Worm (Caenorhabditis elegans) whole organism, young adult: Measurements from ENCODE around the gene qdpr-1.

Experiments used
- B0019.2 ChIP-seq: fragments of 200-800 bp; sonication (Bioruptor generic); conservative IDR thresholded peaks from 2 replicates; pipeline ENCODE4 v1.3.6; 2022; ENCODE audit warnings: missing genetic modification reagents, missing genetic modification characterization, missing compliant biosample characterization
- B0035.1 ChIP-seq: sonication (generic microtip); optimal IDR thresholded peaks from 2 replicates; lab custom pipeline; 2016; ENCODE audit warnings: missing genetic modification characterization, mild to moderate bottlenecking, missing compliant biosample characterization, missing genotype, missing genetic modification reagents
- B0336.3 ChIP-seq: fragments of 200-800 bp; sonication (Bioruptor generic); IDR thresholded peaks from 2 replicates; pipeline ENCODE4 v1.3.6; 2022; ENCODE audit warnings: missing genetic modification characterization, missing compliant biosample characterization
- D2030.7 ChIP-seq: fragments of 200-800 bp; sonication (Bioruptor generic); IDR thresholded peaks from 2 replicates; pipeline ENCODE4 v1.3.6; 2022; ENCODE audit warnings: missing genetic modification reagents, missing genetic modification characterization, missing compliant biosample characterization
- F10E7.11 ChIP-seq: sonication (generic microtip); optimal IDR thresholded peaks from 2 replicates; lab custom pipeline; 2017; ENCODE audit warnings: mild to moderate bottlenecking, missing genetic modification characterization, moderate library complexity, missing compliant biosample characterization
- K11D2.4 ChIP-seq: fragments of 200-800 bp; sonication (Bioruptor generic); IDR thresholded peaks from 2 replicates; pipeline ENCODE4 v1.3.6; 2022; ENCODE audit warnings: missing genetic modification reagents, missing genetic modification characterization, missing compliant biosample characterization
- T26A5.8 ChIP-seq: sonication (generic microtip); optimal IDR thresholded peaks from 2 replicates; lab custom pipeline; 2016; ENCODE audit warnings: missing genetic modification characterization, missing compliant biosample characterization
- Y53G8AR.9 ChIP-seq: fragments of 200-800 bp; sonication (Bioruptor generic); conservative IDR thresholded peaks from 2 replicates; pipeline ENCODE4 v1.3.6; 2022; ENCODE audit warnings: missing genetic modification reagents, missing genetic modification characterization, missing compliant biosample characterization
- akir-1 ChIP-seq: fragments of 200-800 bp; sonication (Bioruptor generic); optimal IDR thresholded peaks from 2 replicates; lab custom pipeline; 2018; ENCODE audit warnings: mild to moderate bottlenecking, missing genetic modification characterization, moderate library complexity, missing compliant biosample characterization
- aptf-2 ChIP-seq: fragments of 200-800 bp; sonication (Bioruptor generic); conservative IDR thresholded peaks from 2 replicates; pipeline ENCODE4 v1.3.6; 2022; ENCODE audit warnings: missing genetic modification reagents, missing genetic modification characterization, missing compliant biosample characterization
- attf-5 ChIP-seq: fragments of 200-800 bp; sonication (Bioruptor generic); optimal IDR thresholded peaks from 2 replicates; lab custom pipeline; 2018; ENCODE audit warnings: mild to moderate bottlenecking, missing genetic modification characterization, missing compliant biosample characterization
- attf-6 ChIP-seq: fragments of 200-800 bp; sonication (Bioruptor generic); IDR thresholded peaks from 2 replicates; pipeline ENCODE4 v1.3.6; 2022; ENCODE audit warnings: missing genetic modification reagents, missing genetic modification characterization, missing compliant biosample characterization
- bed-1 ChIP-seq: fragments of 200-800 bp; sonication (Bioruptor generic); IDR thresholded peaks from 2 replicates; pipeline ENCODE4 v1.3.6; 2022; ENCODE audit warnings: missing genetic modification reagents, missing genetic modification characterization, missing compliant biosample characterization
- cebp-1 ChIP-seq, 2 experiments: fragments of 200-800 bp in 1 of 2; sonication (Bioruptor generic) in 1 of 2; sonication (generic microtip) in 1 of 2; IDR thresholded peaks in 1 of 2; optimal IDR thresholded peaks in 1 of 2; 2 replicates each; pipeline versions ENCODE4 v1.3.6 to Lab custom; 2017 to 2022; ENCODE audit warnings: missing compliant biosample characterization in 2 of 2, missing genetic modification characterization in 2 of 2, mild to moderate bottlenecking in 1 of 2, missing genetic modification reagents in 1 of 2, moderate library complexity in 1 of 2
- ceh-100 ChIP-seq: fragments of 200-800 bp; sonication (Bioruptor generic); IDR thresholded peaks from 2 replicates; pipeline ENCODE4 v1.3.6; 2022; ENCODE audit warnings: missing genetic modification reagents, missing genetic modification characterization, missing compliant biosample characterization
- ceh-27 ChIP-seq: fragments of 200-800 bp; sonication (Bioruptor generic); optimal IDR thresholded peaks from 2 replicates; lab custom pipeline; 2018; ENCODE audit warnings: mild to moderate bottlenecking, missing genetic modification characterization, moderate library complexity, missing compliant biosample characterization
- die-1 ChIP-seq: sonication (generic microtip); optimal IDR thresholded peaks from 2 replicates; lab custom pipeline; 2016; ENCODE audit warnings: missing genotype, mild to moderate bottlenecking, missing genetic modification characterization, missing compliant biosample characterization
- dox-1 ChIP-seq: fragments of 200-800 bp; sonication (Bioruptor generic); IDR thresholded peaks from 2 replicates; pipeline ENCODE4 v1.3.6; 2022; ENCODE audit warnings: missing genetic modification reagents, missing genetic modification characterization, missing compliant biosample characterization
- efl-1 ChIP-seq: fragments of 150-350 bp; optimal IDR thresholded peaks from 2 replicates; lab custom pipeline; 2014; ENCODE audit warnings: missing biosample characterization, missing genetic modification reagents, missing genetic modification characterization
- gei-17 ChIP-seq: fragments of 200-800 bp; sonication (Bioruptor generic); optimal IDR thresholded peaks from 2 replicates; lab custom pipeline; 2018; ENCODE audit warnings: mild to moderate bottlenecking, missing genetic modification characterization, missing compliant biosample characterization
- him-1 ChIP-seq: sonication (generic microtip); optimal IDR thresholded peaks from 2 replicates; lab custom pipeline; 2016; ENCODE audit warnings: missing genotype, missing genetic modification reagents, missing genetic modification characterization, missing compliant biosample characterization
- hrde-1 ChIP-seq: sonication (generic microtip); optimal IDR thresholded peaks from 2 replicates; lab custom pipeline; 2016; ENCODE audit warnings: missing genetic modification characterization, mild to moderate bottlenecking, missing compliant biosample characterization, moderate library complexity, missing genotype, missing genetic modification reagents, borderline replicate concordance
- hsf-1 ChIP-seq: fragments of 200-800 bp; sonication (Bioruptor generic); IDR thresholded peaks from 2 replicates; pipeline ENCODE4 v1.3.6; 2022; ENCODE audit warnings: missing genetic modification reagents, missing genetic modification characterization, missing compliant biosample characterization
- lag-1 ChIP-seq: fragments of 200-800 bp; sonication (Bioruptor generic); IDR thresholded peaks from 2 replicates; pipeline ENCODE4 v1.3.6; 2022; ENCODE audit warnings: missing genetic modification reagents, missing genetic modification characterization, missing compliant biosample characterization
- lin-35 ChIP-seq, 3 experiments: fragments of 150-350 bp in 2 of 3; sonication (generic microtip) in 1 of 3; optimal IDR thresholded peaks; 2 replicates each; lab custom pipeline; 2014 to 2018; ENCODE audit warnings: missing biosample characterization in 3 of 3, missing genetic modification characterization in 3 of 3, missing genetic modification reagents in 3 of 3
- lin-40 ChIP-seq: sonication (generic microtip); optimal IDR thresholded peaks from 2 replicates; lab custom pipeline; 2016; ENCODE audit warnings: missing genetic modification characterization, mild to moderate bottlenecking, missing compliant biosample characterization, missing genotype, missing genetic modification reagents
- lin-54 ChIP-seq: fragments of 200-800 bp; sonication (Bioruptor generic); optimal IDR thresholded peaks from 2 replicates; lab custom pipeline; 2018; ENCODE audit warnings: mild to moderate bottlenecking, missing genetic modification characterization, missing compliant biosample characterization
- lir-1 ChIP-seq: fragments of 200-800 bp; sonication (Bioruptor generic); conservative IDR thresholded peaks from 2 replicates; pipeline ENCODE4 v1.3.6; 2022; ENCODE audit warnings: missing genetic modification reagents, missing genetic modification characterization, missing compliant biosample characterization
- lsl-1 ChIP-seq: fragments of 200-800 bp; sonication (Bioruptor generic); optimal IDR thresholded peaks from 2 replicates; lab custom pipeline; 2018; ENCODE audit warnings: mild to moderate bottlenecking, missing genetic modification characterization, moderate library complexity, missing compliant biosample characterization
- madf-6 ChIP-seq: fragments of 200-800 bp; sonication (Bioruptor generic); IDR thresholded peaks from 2 replicates; pipeline ENCODE4 v1.3.6; 2022; ENCODE audit warnings: missing genetic modification reagents, missing genetic modification characterization, missing compliant biosample characterization
- mcd-1 ChIP-seq: fragments of 200-800 bp; sonication (Bioruptor generic); IDR thresholded peaks from 2 replicates; pipeline ENCODE4 v1.3.6; 2022; ENCODE audit warnings: missing genetic modification reagents, missing genetic modification characterization, missing compliant biosample characterization
- mel-28 ChIP-seq: sonication (generic microtip); optimal IDR thresholded peaks from 2 replicates; lab custom pipeline; 2016; ENCODE audit warnings: borderline replicate concordance, mild to moderate bottlenecking, missing genetic modification characterization, missing compliant biosample characterization
- mxl-1 ChIP-seq: sonication (generic microtip); optimal IDR thresholded peaks from 2 replicates; lab custom pipeline; 2016; ENCODE audit warnings: missing genetic modification characterization, missing compliant biosample characterization
- nfyb-1 ChIP-seq: fragments of 200-800 bp; sonication (Bioruptor generic); IDR thresholded peaks from 2 replicates; pipeline ENCODE4 v1.3.6; 2022; ENCODE audit warnings: missing genetic modification reagents, missing genetic modification characterization, missing compliant biosample characterization
- nhr-179 ChIP-seq: sonication (generic microtip); optimal IDR thresholded peaks from 2 replicates; lab custom pipeline; 2016; ENCODE audit warnings: mild to moderate bottlenecking, missing genetic modification characterization, missing compliant biosample characterization
- nhr-80 ChIP-seq: sonication (generic microtip); optimal IDR thresholded peaks from 2 replicates; lab custom pipeline; 2016; ENCODE audit warnings: missing genetic modification characterization, missing compliant biosample characterization
- nhr-90 ChIP-seq: sonication (generic microtip); optimal IDR thresholded peaks from 2 replicates; lab custom pipeline; 2016; ENCODE audit warnings: missing genotype, mild to moderate bottlenecking, missing genetic modification characterization, missing compliant biosample characterization
- rcor-1 ChIP-seq: fragments of 200-800 bp; sonication (Bioruptor generic); IDR thresholded peaks from 2 replicates; pipeline ENCODE4 v1.3.6; 2022; ENCODE audit warnings: missing genetic modification reagents, missing genetic modification characterization, missing compliant biosample characterization
- rpc-1 ChIP-seq, 2 experiments: fragments of 150-350 bp in 1 of 2; sonication (generic microtip) in 1 of 2; optimal IDR thresholded peaks; 2 replicates each; lab custom pipeline; 2014 to 2018; ENCODE audit warnings: missing biosample characterization in 1 of 2, missing genetic modification characterization in 1 of 2, missing genetic modification reagents in 1 of 2, missing genotype in 1 of 2
- snpc-1.3 ChIP-seq: sonication (generic microtip); optimal IDR thresholded peaks from 2 replicates; lab custom pipeline; 2017; ENCODE audit warnings: missing genetic modification characterization, mild to moderate bottlenecking, missing compliant biosample characterization, antibody characterized with exemption, moderate library complexity, missing genotype, missing genetic modification reagents; ENCODE audit not compliant: insufficient read depth
- tbp1 ChIP-seq: fragments of 200-800 bp; sonication (Bioruptor generic); optimal IDR thresholded peaks from 2 replicates; lab custom pipeline; 2018; ENCODE audit warnings: mild to moderate bottlenecking, missing genetic modification characterization, missing compliant biosample characterization
- tbx-9 ChIP-seq: sonication (generic microtip); optimal IDR thresholded peaks from 2 replicates; lab custom pipeline; 2016; ENCODE audit warnings: borderline replicate concordance, missing genetic modification characterization, inconsistent platforms, missing compliant biosample characterization
- tlf-1 ChIP-seq: fragments of 200-800 bp; sonication (Bioruptor generic); optimal IDR thresholded peaks from 2 replicates; lab custom pipeline; 2018; ENCODE audit warnings: mild to moderate bottlenecking, missing genetic modification characterization, missing compliant biosample characterization
- unc-130 ChIP-seq: sonication (generic microtip); optimal IDR thresholded peaks from 2 replicates; lab custom pipeline; 2016; ENCODE audit warnings: missing genetic modification reagents, missing genetic modification characterization, missing compliant biosample characterization
- zfh-2 ChIP-seq: fragments of 200-800 bp; sonication (Bioruptor generic); conservative IDR thresholded peaks from 2 replicates; pipeline ENCODE4 v1.3.6; 2022; ENCODE audit warnings: missing genetic modification reagents, missing genetic modification characterization, missing compliant biosample characterization
- ztf-18 ChIP-seq: sonication (generic microtip); optimal IDR thresholded peaks from 2 replicates; lab custom pipeline; 2016; ENCODE audit warnings: missing genotype, mild to moderate bottlenecking, missing genetic modification characterization, missing compliant biosample characterization
- ztf-22 ChIP-seq: fragments of 200-800 bp; sonication (Bioruptor generic); optimal IDR thresholded peaks from 2 replicates; lab custom pipeline; 2018; ENCODE audit warnings: mild to moderate bottlenecking, missing genetic modification characterization, moderate library complexity, missing compliant biosample characterization
- ztf-28 ChIP-seq: fragments of 200-800 bp; sonication (Bioruptor generic); IDR thresholded peaks from 2 replicates; pipeline ENCODE4 v1.3.6; 2022; ENCODE audit warnings: missing genetic modification reagents, missing genetic modification characterization, missing compliant biosample characterization

The qdpr-1 gene

DNA sequence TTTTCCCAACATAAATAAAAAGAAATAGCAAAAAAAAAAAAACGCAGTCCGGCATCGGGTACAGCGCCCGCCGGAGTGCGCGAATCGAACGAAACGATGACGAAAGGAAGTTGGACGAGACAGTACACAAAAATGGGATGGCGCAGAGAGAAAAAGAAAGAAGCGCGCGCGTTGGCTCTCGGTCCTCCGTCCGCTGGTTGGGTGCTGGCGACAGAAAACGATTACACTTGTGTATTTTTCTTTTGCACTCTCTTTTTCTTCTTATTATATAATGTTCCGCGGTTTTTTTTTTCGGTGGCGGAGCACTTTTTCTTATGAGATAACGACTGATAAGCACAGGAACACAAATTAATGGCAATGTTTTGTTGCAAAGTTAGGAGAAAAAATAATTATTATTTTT is 16.5 kb upstream of the qdpr-1 start (continued):
- TF ChIP-seq D2030.7 (GFP tag; lab: Robert Waterston, UW) = no peak
- TF ChIP-seq ztf-18 = peak; percentile 61
- no peak for TF ChIP-seq zfh-2
- TF ChIP-seq ztf-22 = no peak
- no peak; the same call in 1 of the 2 replicates for TF ChIP-seq B0336.3 (GFP tag; lab: Robert Waterston, UW)
- no peak for TF ChIP-seq tbx-9
- peak; percentile 72 for TF ChIP-seq K11D2.4 (GFP tag; lab: Robert Waterston, UW)
- TF ChIP-seq akir-1 = no peak
- TF ChIP-seq lin-40 (tag; lab: Kevin White, UChicago) = peak; percentile 64
- TF ChIP-seq gei-17 = no peak
- TF ChIP-seq mel-28 (tag; lab: Kevin White, UChicago) = no peak
- TF ChIP-seq F10E7.11 (tag; lab: Kevin White, UChicago) = no peak
- no peak for TF ChIP-seq dox-1 (GFP tag; lab: Robert Waterston, UW)
- TF ChIP-seq T26A5.8 (tag; lab: Kevin White, UChicago) = no peak
- TF ChIP-seq snpc-1.3 (tag; lab: Kevin White, UChicago) = no peak
- no peak for TF ChIP-seq unc-130 (GFP tag; lab: Kevin White, UChicago)
- no peak for TF ChIP-seq Y53G8AR.9 (GFP tag; lab: Robert Waterston, UW)
- TF ChIP-seq hsf-1 (GFP tag; lab: Robert Waterston, UW) = no peak
- no peak for TF ChIP-seq ceh-100 (GFP tag; lab: Robert Waterston, UW)
- no peak for TF ChIP-seq bed-1 (GFP tag; lab: Robert Waterston, UW)
- TF ChIP-seq nfyb-1 (GFP tag; lab: Robert Waterston, UW) = peak; percentile 71; the same call in 1 of the 2 replicates
- TF ChIP-seq attf-6 (GFP tag; lab: Robert Waterston, UW) = no peak
- TF ChIP-seq cebp-1 (GFP tag; IDR thresholded peaks at IDR 0.05; lab: Robert Waterston, UW) = peak; percentile 23; the same call in 1 of the 2 replicates
- no peak for TF ChIP-seq cebp-1 (tag; optimal IDR thresholded peaks at IDR 0.05; lab: Kevin White, UChicago)
- TF ChIP-seq tbp1 (GFP tag; lab: Kevin White, UChicago) = peak; percentile 6
- TF ChIP-seq attf-5 (GFP tag; lab: Kevin White, UChicago) = peak; percentile 71
- peak; percentile 33 for TF ChIP-seq lin-54 (GFP tag; lab: Kevin White, UChicago)
- no peak for TF ChIP-seq nhr-179 (tag; lab: Kevin White, UChicago)
- no peak for TF ChIP-seq B0019.2 (GFP tag; lab: Robert Waterston, UW)
- TF ChIP-seq tlf-1 = no peak
- no peak for TF ChIP-seq die-1 (tag; lab: Kevin White, UChicago)
- no peak for TF ChIP-seq efl-1
- no peak for TF ChIP-seq madf-6
- no peak for TF ChIP-seq mxl-1 (tag; lab: Kevin White, UChicago)
- peak in 1 of 3 experiments; percentile 53 for TF ChIP-seq lin-35 (GFP tag; optimal IDR thresholded peaks at IDR 0.05; lab: Kevin White, UChicago)
- no peak for TF ChIP-seq aptf-2 (GFP tag; lab: Robert Waterston, UW)
- no peak for TF ChIP-seq nhr-90 (tag; lab: Kevin White, UChicago)
- no peak for TF ChIP-seq rpc-1 (optimal IDR thresholded peaks at IDR 0.05; lab: Kevin White, UChicago)
- TF ChIP-seq rpc-1 (tag; optimal IDR thresholded peaks at IDR 0.05; lab: Kevin White, UChicago) = no peak
- TF ChIP-seq ztf-28 (GFP tag; lab: Robert Waterston, UW) = no peak
- TF ChIP-seq him-1 (tag; lab: Kevin White, UChicago) = no peak
- TF ChIP-seq ceh-27 (GFP tag; lab: Kevin White, UChicago) = no peak
- no peak for TF ChIP-seq B0035.1 (tag; lab: Kevin White, UChicago)
- TF ChIP-seq nhr-80 = peak; percentile 91
- no peak for TF ChIP-seq lir-1 (GFP tag; lab: Robert Waterston, UW)
- TF ChIP-seq lag-1 (GFP tag; lab: Robert Waterston, UW) = no peak
- no peak for TF ChIP-seq rcor-1 (GFP tag; lab: Robert Waterston, UW)
- no peak for TF ChIP-seq hrde-1 (tag; lab: Kevin White, UChicago)
- peak; percentile 49; the same call in 1 of the 2 replicates for TF ChIP-seq mcd-1 (GFP tag; lab: Robert Waterston, UW)
- no peak for TF ChIP-seq lsl-1 (GFP tag; lab: Kevin White, UChicago)
